Worm (Caenorhabditis elegans) whole organism, dauer: ENCODE data around the gene set-21.

Source experiments
- unc-62 ChIP-seq: sonication (generic microtip); optimal IDR thresholded peaks from 2 replicates; lab custom pipeline; 2017; ENCODE audit warnings: missing biosample characterization, missing genetic modification reagents, missing genetic modification characterization

The set-21 gene

DNA sequence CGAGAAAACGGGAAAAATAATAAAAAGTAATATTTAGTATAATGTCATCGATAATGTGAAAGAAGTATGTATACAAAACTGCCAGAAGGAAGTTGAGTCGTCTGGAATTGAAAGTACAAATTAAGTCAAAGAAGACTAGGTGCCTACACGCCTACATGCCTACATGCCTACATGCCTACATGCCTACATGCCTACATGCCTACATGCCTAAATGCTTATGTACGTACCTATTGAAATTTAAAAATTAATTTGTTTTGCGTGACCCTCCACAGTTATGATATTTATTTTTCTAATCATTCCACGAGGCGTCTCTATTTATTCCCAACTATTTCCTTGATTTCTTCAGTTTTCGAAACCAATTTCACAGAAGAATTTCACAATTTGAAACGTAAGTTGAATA, 39.3 kb downstream of the set-21 start, which contains the start of the genes str-185 and R08C7.5:
TSS of gene str-185 (minus strand) at position 101 of the 400 bp plus-strand sequence.
TSS of gene R08C7.5 (plus strand) at position 329 of the 400 bp plus-strand sequence.
- no peak for TF ChIP-seq unc-62 (GFP tag; lab: Kevin White, UChicago)

ce11 chrIV:4434441-4435084, 43.9 kb downstream of the set-21 start, which contains the start of the genes R08C7.8 and R08C7.4:
Gene R08C7.8, minus strand, starts transcription at chrIV:4434541.
Gene R08C7.4, plus strand, starts transcription at chrIV:4435034.
- no peak for TF ChIP-seq unc-62 (GFP tag; lab: Kevin White, UChicago)

DNA sequence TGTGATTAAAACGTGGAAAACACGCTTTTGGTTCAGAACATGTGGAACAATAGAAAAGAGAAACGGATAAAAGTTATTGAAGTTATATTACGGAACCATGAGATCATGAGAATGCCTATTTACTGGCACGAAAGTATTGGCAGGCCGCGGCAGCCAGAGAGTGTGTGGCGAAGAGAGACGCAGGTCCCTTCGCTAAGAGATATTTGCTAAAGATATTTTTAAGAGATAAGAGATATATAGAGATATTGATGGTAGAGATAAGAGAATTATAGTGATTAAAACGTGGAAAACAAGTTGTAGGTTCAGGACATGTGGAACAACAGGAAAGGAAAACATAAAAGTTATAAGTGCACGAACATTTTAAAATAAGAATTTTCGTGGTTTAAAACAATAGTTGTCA, 47.2 kb downstream of the set-21 start:
- TF ChIP-seq unc-62 (GFP tag; lab: Kevin White, UChicago): no peak

DNA sequence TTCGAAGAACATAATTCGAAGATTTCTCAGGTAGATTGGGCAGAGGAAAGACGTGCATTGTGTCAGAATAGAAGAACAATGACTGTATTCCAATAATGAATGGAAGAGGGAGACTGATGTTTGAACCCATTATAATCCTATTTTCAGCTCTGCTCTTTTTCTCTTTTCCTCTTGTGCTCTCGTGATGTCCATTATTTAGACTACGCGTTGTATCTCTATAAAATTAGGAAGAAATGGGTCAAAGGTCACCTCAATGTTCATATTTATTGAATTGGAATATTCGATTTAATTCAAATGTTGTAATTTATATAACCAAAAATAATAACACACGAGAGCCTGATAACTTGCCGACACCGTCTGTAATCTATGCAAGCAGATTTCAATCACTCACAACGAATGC, 48.5 kb downstream of the set-21 start, which contains the start of gene fbxb-74:
TSS of gene fbxb-74 (minus strand) at position 101 of the 400 bp plus-strand sequence.
- TF ChIP-seq unc-62 (GFP tag; lab: Kevin White, UChicago): no peak

DNA sequence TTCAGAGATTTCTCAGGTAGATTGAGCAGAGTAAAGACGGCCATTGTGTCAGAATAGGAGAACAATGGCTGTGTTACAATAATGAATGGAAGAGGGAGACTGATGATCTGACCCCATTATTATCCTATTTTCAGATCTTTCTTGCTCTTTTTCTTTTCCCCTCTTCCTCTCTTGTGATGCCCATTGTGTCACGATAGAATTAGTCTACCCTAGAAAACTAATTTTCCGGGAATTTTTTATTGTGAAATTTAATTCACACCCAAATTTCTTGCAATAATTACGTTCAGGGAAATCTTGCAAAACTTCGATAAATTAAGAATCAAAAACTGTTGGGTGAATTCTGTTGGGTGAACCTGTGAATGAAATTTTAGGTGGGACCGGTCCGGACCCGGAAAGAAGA, 50.4 kb downstream of the set-21 start, which contains the start of gene fbxb-75:
TSS of gene fbxb-75 (minus strand) at position 101 of the 400 bp plus-strand sequence.
- no peak for TF ChIP-seq unc-62 (GFP tag; lab: Kevin White, UChicago)
